Fruit fly (Drosophila melanogaster) whole organism, embryonic: ENCODE measurements around the gene CG2614.

ENCODE experiments used
- B-H1 ChIP-seq: fragments of 200-800 bp; sonication (Bioruptor generic); IDR thresholded peaks from 3 replicates; pipeline ENCODE4 v1.3.6; 2022; ENCODE audit warnings: missing biosample characterization, missing genetic modification characterization
- CG34376 ChIP-seq: fragments of 200-800 bp; sonication (Bioruptor generic); optimal IDR thresholded peaks from 2 replicates; lab custom pipeline; 2018; ENCODE audit warnings: missing biosample characterization, mild to moderate bottlenecking, missing genetic modification characterization
- CG6654 ChIP-seq: fragments of 200-800 bp; sonication (Bioruptor generic); optimal IDR thresholded peaks from 2 replicates; lab custom pipeline; 2017; ENCODE audit warnings: missing biosample characterization, mild to moderate bottlenecking, missing genetic modification characterization
- CG9876 ChIP-seq: fragments of 200-800 bp; sonication (Bioruptor generic); optimal IDR thresholded peaks from 2 replicates; lab custom pipeline; 2016; ENCODE audit warnings: missing biosample characterization, missing genetic modification characterization
- Dad ChIP-seq: fragments of 200-800 bp; sonication (Bioruptor generic); optimal IDR thresholded peaks from 3 replicates; lab custom pipeline; 2016; ENCODE audit warnings: missing biosample characterization, missing genetic modification characterization
- Hmx ChIP-seq: fragments of 200-800 bp; sonication (Bioruptor generic); optimal IDR thresholded peaks from 2 replicates; lab custom pipeline; 2016; ENCODE audit warnings: missing biosample characterization, missing genetic modification characterization
- Myb ChIP-seq: fragments of 200-800 bp; sonication (Bioruptor generic); optimal IDR thresholded peaks from 2 replicates; lab custom pipeline; 2016; ENCODE audit warnings: missing biosample characterization, missing genetic modification characterization
- Oaz ChIP-seq: fragments of 200-800 bp; sonication (Bioruptor generic); IDR thresholded peaks from 2 replicates; pipeline ENCODE4 v1.3.6; 2022; ENCODE audit warnings: missing biosample characterization, missing genetic modification characterization
- ci ChIP-seq: fragments of 200-800 bp; sonication (Bioruptor generic); IDR thresholded peaks from 3 replicates; pipeline ENCODE4 v1.3.6; 2022; ENCODE audit warnings: missing biosample characterization, missing genetic modification characterization
- gcm2 ChIP-seq: fragments of 200-800 bp; sonication (Bioruptor generic); optimal IDR thresholded peaks from 2 replicates; lab custom pipeline; 2016; ENCODE audit warnings: missing biosample characterization, missing genetic modification characterization
- insv ChIP-seq, 2 experiments: fragments of 200-800 bp; sonication (Bioruptor generic); optimal IDR thresholded peaks; 3 replicates each; lab custom pipeline; 2016 to 2018; ENCODE audit warnings: missing biosample characterization in 2 of 2, missing genetic modification characterization in 2 of 2
- nerfin-2 ChIP-seq: fragments of 200-800 bp; sonication (Bioruptor generic); IDR thresholded peaks from 2 replicates; pipeline ENCODE4 v1.3.6; 2022; ENCODE audit warnings: missing biosample characterization, missing genetic modification characterization; ENCODE audit not compliant: partially characterized antibody
- nmo ChIP-seq: fragments of 200-800 bp; sonication (Bioruptor generic); optimal IDR thresholded peaks from 2 replicates; lab custom pipeline; 2018; ENCODE audit warnings: missing biosample characterization, mild to moderate bottlenecking, missing genetic modification characterization, moderate library complexity
- sim ChIP-seq: fragments of 200-800 bp; sonication (Bioruptor generic); IDR thresholded peaks from 2 replicates; pipeline ENCODE4 v1.3.6; 2022; ENCODE audit warnings: missing biosample characterization, missing genetic modification characterization

dm6 chr2L:20675875-20676274 is 19.6 kb downstream of the CG2614 start, which contains the start of the genes CG31678 and IKKepsilon:
- TF ChIP-seq ci (GFP tag; lab: Robert Waterston, UW) (peak; percentile 50; the same call in 1 of the 3 replicates), CG9876 (GFP tag; lab: Kevin White, UChicago) (no peak), CG34376 (no peak), insv (GFP tag; optimal IDR thresholded peaks at IDR 0.05; lab: Kevin White, UChicago) (no peak), B-H1 (GFP tag; lab: Robert Waterston, UW) (no peak), Dad (GFP tag; lab: Kevin White, UChicago) (no peak), Oaz (GFP tag; lab: Robert Waterston, UW) (no peak), gcm2 (no peak), sim (GFP tag; lab: Robert Waterston, UW) (no peak), CG6654 (GFP tag; lab: Kevin White, UChicago) (no peak), nmo (GFP tag; lab: Kevin White, UChicago) (peak; percentile 66), Hmx (GFP tag; lab: Kevin White, UChicago) (no peak), Myb (GFP tag; lab: Kevin White, UChicago) (no peak), nerfin-2 (GFP tag; lab: Robert Waterston, UW) (peak; percentile 97)
